Worm (Caenorhabditis elegans) whole organism, mixed stage, embryonic: ENCODE measurements around the gene W03F8.6.

ENCODE experiments used
- elt-3 ChIP-seq: fragments of 150-350 bp; optimal IDR thresholded peaks from 2 replicates; lab custom pipeline; 2014; ENCODE audit warnings: missing biosample characterization, missing genetic modification characterization
- lin-13 ChIP-seq: fragments of 150-350 bp; optimal IDR thresholded peaks from 2 replicates; lab custom pipeline; 2014; ENCODE audit warnings: missing biosample characterization, missing genetic modification characterization
- mab-5 ChIP-seq: fragments of 150-350 bp; optimal IDR thresholded peaks from 2 replicates; lab custom pipeline; 2014; ENCODE audit warnings: missing biosample characterization, missing genetic modification characterization
- nhr-76 ChIP-seq: sonication (generic microtip); optimal IDR thresholded peaks from 2 replicates; lab custom pipeline; 2017; ENCODE audit warnings: missing biosample characterization, missing genetic modification characterization
- snpc-4 ChIP-seq: fragments of 150-350 bp; optimal IDR thresholded peaks from 2 replicates; lab custom pipeline; 2014; ENCODE audit warnings: missing biosample characterization, missing genetic modification characterization
- unc-39 ChIP-seq: fragments of 150-350 bp; optimal IDR thresholded peaks from 2 replicates; lab custom pipeline; 2014; ENCODE audit warnings: missing biosample characterization, missing genetic modification characterization
- unc-62 ChIP-seq: fragments of 150-350 bp; optimal IDR thresholded peaks from 2 replicates; lab custom pipeline; 2014; ENCODE audit warnings: missing biosample characterization, missing genetic modification reagents, missing genetic modification characterization
- ztf-11 ChIP-seq: fragments of 150-350 bp; optimal IDR thresholded peaks from 2 replicates; lab custom pipeline; 2014; ENCODE audit warnings: missing biosample characterization, missing genetic modification characterization

DNA sequence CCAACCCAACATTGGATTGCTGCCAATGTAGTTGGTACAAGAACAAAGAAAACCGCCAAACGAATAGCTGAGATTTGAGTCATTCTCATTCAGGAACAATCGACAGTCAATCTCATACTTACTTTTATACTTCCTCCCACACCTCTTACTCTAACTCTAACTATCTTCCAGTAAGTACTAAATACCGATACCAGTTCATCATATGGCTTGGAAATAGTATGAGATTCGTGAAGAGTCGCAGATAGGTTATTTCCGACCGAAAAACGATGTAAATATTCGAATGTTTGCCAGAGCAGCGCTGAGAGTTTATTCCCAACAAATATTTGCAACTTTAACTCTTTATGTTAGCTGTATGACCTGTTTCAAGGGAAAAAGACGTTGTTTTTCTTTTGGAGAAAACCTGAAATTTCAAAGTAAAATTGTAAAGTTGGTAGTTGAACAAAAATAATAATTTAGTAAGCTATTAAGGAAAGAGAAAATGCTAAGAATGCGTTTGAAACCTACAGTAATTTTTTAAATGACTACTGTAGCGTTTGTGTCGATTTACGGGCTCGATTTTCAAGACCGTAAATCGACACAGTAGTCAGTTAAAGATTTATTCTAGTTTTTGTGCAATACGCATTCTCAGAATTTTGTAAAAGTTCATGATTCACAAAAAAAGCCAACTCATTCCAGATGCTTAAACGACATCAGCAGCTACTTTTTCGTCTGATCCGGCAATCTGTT is at the start of gene W03F8.6, which contains the start of gene mtrf-1L:
- TF ChIP-seq elt-3 (tag; lab: Kevin White, UChicago) (no peak), nhr-76 (tag; lab: Kevin White, UChicago) (no peak), snpc-4 (tag; lab: Kevin White, UChicago) (no peak), mab-5 (no peak), ztf-11 (no peak), unc-62 (GFP tag; lab: Kevin White, UChicago) (no peak), unc-39 (tag; lab: Kevin White, UChicago) (no peak), lin-13 (tag; lab: Kevin White, UChicago) (no peak)
